Worm (Caenorhabditis elegans) whole organism, midembryonic: Measurements from ENCODE around the gene C05C12.5.

Experiments
- T22C8.4 ChIP-seq: fragments of 200-800 bp; sonication (Bioruptor generic); IDR thresholded peaks from 2 replicates; pipeline ENCODE4 v1.3.6; 2022; ENCODE audit warnings: missing genetic modification characterization, missing compliant biosample characterization
- cog-1 ChIP-seq: sonication (generic microtip); optimal IDR thresholded peaks from 2 replicates; lab custom pipeline; 2016; ENCODE audit warnings: missing genetic modification characterization, missing compliant biosample characterization
- flt-1 ChIP-seq: fragments of 200-800 bp; sonication (Bioruptor generic); IDR thresholded peaks from 2 replicates; pipeline ENCODE4 v1.3.6; 2022; ENCODE audit warnings: missing genetic modification characterization, missing compliant biosample characterization
- klf-2 ChIP-seq: fragments of 200-800 bp; sonication (Bioruptor generic); conservative IDR thresholded peaks from 2 replicates; pipeline ENCODE4 v1.3.6; 2022; ENCODE audit warnings: missing genetic modification reagents, missing genetic modification characterization, missing compliant biosample characterization

- TF ChIP-seq flt-1 (no peak), klf-2 (GFP tag; lab: Robert Waterston, UW) (no peak), cog-1 (tag; lab: Kevin White, UChicago) (no peak), T22C8.4 (GFP tag; lab: Robert Waterston, UW) (no peak)
These were observed 48.0 kb downstream of the C05C12.5 start for ce11 chrIV:11212978-11213377.
